Worm (Caenorhabditis elegans) whole organism, L3 larva: ENCODE results near the gene D1025.1.

Experiments
- elt-1 ChIP-seq: fragments of 150-350 bp; optimal IDR thresholded peaks from 2 replicates; lab custom pipeline; 2014; ENCODE audit warnings: missing biosample characterization, missing genetic modification characterization
- fos-1 ChIP-seq: fragments of 150-350 bp; optimal IDR thresholded peaks from 2 replicates; lab custom pipeline; 2014; ENCODE audit warnings: missing biosample characterization, missing genetic modification characterization

- TF ChIP-seq fos-1 (tag; lab: Kevin White, UChicago) (no peak), elt-1 (tag; lab: Kevin White, UChicago) (peak; percentile 89)
Measured at ce11 chrX:14508823-14509259, 11.7 kb upstream of the D1025.1 start.
